Worm (Caenorhabditis elegans) whole organism, L3 larva: ENCODE results near the gene F29A7.8.
A peak's percentile ranks its signal among the peaks of the same experiment; 100 is the strongest.

Experiments
- R02D3.7 ChIP-seq: fragments of 150-350 bp; optimal IDR thresholded peaks from 2 replicates; lab custom pipeline; 2014; ENCODE audit warnings: missing biosample characterization, missing genetic modification characterization
- aly-2 ChIP-seq: fragments of 150-350 bp; optimal IDR thresholded peaks from 2 replicates; lab custom pipeline; 2014; ENCODE audit warnings: missing biosample characterization, missing genetic modification characterization
- ama-1 ChIP-seq: fragments of 150-350 bp; optimal IDR thresholded peaks from 2 replicates; lab custom pipeline; 2018
- ceh-28 ChIP-seq: fragments of 150-350 bp; optimal IDR thresholded peaks from 2 replicates; lab custom pipeline; 2014; ENCODE audit warnings: missing biosample characterization, missing genetic modification reagents, missing genetic modification characterization
- ceh-9 ChIP-seq: sonication (generic microtip); optimal IDR thresholded peaks from 2 replicates; lab custom pipeline; 2018; ENCODE audit warnings: missing biosample characterization, missing genetic modification characterization
- egl-5 ChIP-seq: fragments of 150-350 bp; optimal IDR thresholded peaks from 2 replicates; lab custom pipeline; 2017; ENCODE audit warnings: missing biosample characterization, missing genetic modification reagents, missing genetic modification characterization, inconsistent platforms
- elt-1 ChIP-seq: fragments of 150-350 bp; optimal IDR thresholded peaks from 2 replicates; lab custom pipeline; 2014; ENCODE audit warnings: missing biosample characterization, missing genetic modification characterization
- elt-2 ChIP-seq: sonication (generic microtip); optimal IDR thresholded peaks from 2 replicates; lab custom pipeline; 2016; ENCODE audit warnings: missing genetic modification reagents, mild to moderate bottlenecking, missing genetic modification characterization, missing compliant biosample characterization
- elt-3 ChIP-seq, 3 experiments: fragments of 150-350 bp in 1 of 3; sonication (generic microtip) in 2 of 3; optimal IDR thresholded peaks; 2 replicates in 2 of 3; 4 replicates in 1 of 3; lab custom pipeline; 2014 to 2017; ENCODE audit warnings: missing biosample characterization in 3 of 3, missing genetic modification characterization in 3 of 3
- eor-1 ChIP-seq, 2 experiments: fragments of 150-350 bp; optimal IDR thresholded peaks; 2 replicates each; lab custom pipeline; 2014 to 2018; ENCODE audit warnings: missing biosample characterization in 2 of 2, missing genetic modification characterization in 2 of 2
- fkh-2 ChIP-seq: fragments of 150-350 bp; optimal IDR thresholded peaks from 2 replicates; lab custom pipeline; 2014; ENCODE audit warnings: missing biosample characterization, missing genetic modification reagents, missing genetic modification characterization
- fos-1 ChIP-seq: fragments of 150-350 bp; optimal IDR thresholded peaks from 2 replicates; lab custom pipeline; 2014; ENCODE audit warnings: missing biosample characterization, missing genetic modification characterization
- hmg-11 ChIP-seq: sonication (generic microtip); optimal IDR thresholded peaks from 2 replicates; lab custom pipeline; 2016; ENCODE audit warnings: missing genetic modification characterization, missing compliant biosample characterization
- jun-1 ChIP-seq: fragments of 150-350 bp; optimal IDR thresholded peaks from 2 replicates; lab custom pipeline; 2014; ENCODE audit warnings: missing biosample characterization, missing genetic modification reagents, missing genetic modification characterization
- lin-15B ChIP-seq: fragments of 150-350 bp; optimal IDR thresholded peaks from 2 replicates; lab custom pipeline; 2014; ENCODE audit warnings: missing biosample characterization, missing genetic modification characterization
- lin-39 ChIP-seq: fragments of 150-350 bp; optimal IDR thresholded peaks from 2 replicates; lab custom pipeline; 2018; ENCODE audit warnings: missing biosample characterization, missing genetic modification reagents, missing genetic modification characterization
- lsy-12 ChIP-seq: sonication (generic microtip); optimal IDR thresholded peaks from 2 replicates; lab custom pipeline; 2016; ENCODE audit warnings: mild to moderate bottlenecking, missing genetic modification characterization, missing compliant biosample characterization
- mdl-1 ChIP-seq: fragments of 150-350 bp; optimal IDR thresholded peaks from 2 replicates; lab custom pipeline; 2014; ENCODE audit warnings: missing biosample characterization, missing genetic modification characterization
- mml-1 ChIP-seq: fragments of 150-350 bp; sonication (generic microtip); optimal IDR thresholded peaks from 3 replicates; lab custom pipeline; 2014; ENCODE audit warnings: missing biosample characterization, missing genetic modification characterization
- nfya-1 ChIP-seq: sonication (generic microtip); optimal IDR thresholded peaks from 2 replicates; lab custom pipeline; 2017; ENCODE audit warnings: missing genetic modification characterization, mild to moderate bottlenecking, missing compliant biosample characterization, antibody characterized with exemption, moderate library complexity; ENCODE audit not compliant: insufficient read depth
- nhr-11 ChIP-seq: fragments of 150-350 bp; optimal IDR thresholded peaks from 2 replicates; lab custom pipeline; 2014; ENCODE audit warnings: missing biosample characterization, missing genetic modification characterization
- nhr-23 ChIP-seq: fragments of 150-350 bp; optimal IDR thresholded peaks from 2 replicates; lab custom pipeline; 2014; ENCODE audit warnings: missing biosample characterization, missing genetic modification reagents, missing genetic modification characterization
- nhr-237 ChIP-seq: fragments of 150-350 bp; optimal IDR thresholded peaks from 2 replicates; lab custom pipeline; 2014; ENCODE audit warnings: missing biosample characterization, missing genetic modification characterization
- nhr-25 ChIP-seq: sonication (generic microtip); optimal IDR thresholded peaks from 2 replicates; lab custom pipeline; 2017; ENCODE audit warnings: missing biosample characterization, missing genetic modification characterization
- nhr-28 ChIP-seq: fragments of 150-350 bp; optimal IDR thresholded peaks from 2 replicates; lab custom pipeline; 2014; ENCODE audit warnings: missing biosample characterization, missing genetic modification characterization
- nhr-43 ChIP-seq: sonication (generic microtip); optimal IDR thresholded peaks from 2 replicates; lab custom pipeline; 2016; ENCODE audit warnings: mild to moderate bottlenecking, missing genetic modification characterization, missing compliant biosample characterization; ENCODE audit not compliant: poor library complexity, severe bottlenecking
- nhr-67 ChIP-seq: fragments of 150-350 bp; optimal IDR thresholded peaks from 2 replicates; lab custom pipeline; 2014; ENCODE audit warnings: missing biosample characterization, missing genetic modification characterization
- nhr-76 ChIP-seq: fragments of 150-350 bp; sonication (generic microtip); optimal IDR thresholded peaks from 5 replicates; lab custom pipeline; 2014; ENCODE audit warnings: missing biosample characterization, missing genetic modification characterization
- pha-4 ChIP-seq: fragments of 150-350 bp; optimal IDR thresholded peaks from 2 replicates; lab custom pipeline; 2014; ENCODE audit warnings: missing biosample characterization, missing genetic modification reagents, missing genetic modification characterization
- pqm-1 ChIP-seq: fragments of 150-350 bp; optimal IDR thresholded peaks from 2 replicates; lab custom pipeline; 2017; ENCODE audit warnings: missing biosample characterization, missing genetic modification characterization, inconsistent platforms
- sea-2 ChIP-seq: fragments of 150-350 bp; sonication (generic microtip); optimal IDR thresholded peaks from 4 replicates; lab custom pipeline; 2014; ENCODE audit warnings: missing biosample characterization, missing genetic modification reagents, missing genetic modification characterization
- snpc-4 ChIP-seq: fragments of 150-350 bp; optimal IDR thresholded peaks from 2 replicates; lab custom pipeline; 2014; ENCODE audit warnings: missing biosample characterization, missing genetic modification characterization
- tbx-2 ChIP-seq: sonication (generic microtip); optimal IDR thresholded peaks from 2 replicates; lab custom pipeline; 2016; ENCODE audit warnings: mild to moderate bottlenecking, missing genetic modification characterization, missing compliant biosample characterization
- unc-39 ChIP-seq: sonication (generic microtip); optimal IDR thresholded peaks from 4 replicates; lab custom pipeline; 2017; ENCODE audit warnings: missing biosample characterization, missing genetic modification characterization
- unc-62 ChIP-seq: fragments of 150-350 bp; sonication (generic microtip); optimal IDR thresholded peaks from 4 replicates; lab custom pipeline; 2014; ENCODE audit warnings: missing biosample characterization, missing genetic modification reagents, missing genetic modification characterization
- ztf-11 ChIP-seq: fragments of 150-350 bp; optimal IDR thresholded peaks from 2 replicates; lab custom pipeline; 2014; ENCODE audit warnings: missing biosample characterization, missing genetic modification characterization
- ztf-4 ChIP-seq: fragments of 150-350 bp; optimal IDR thresholded peaks from 2 replicates; lab custom pipeline; 2014; ENCODE audit warnings: missing biosample characterization, missing genetic modification characterization

Gene F29A7.8

DNA sequence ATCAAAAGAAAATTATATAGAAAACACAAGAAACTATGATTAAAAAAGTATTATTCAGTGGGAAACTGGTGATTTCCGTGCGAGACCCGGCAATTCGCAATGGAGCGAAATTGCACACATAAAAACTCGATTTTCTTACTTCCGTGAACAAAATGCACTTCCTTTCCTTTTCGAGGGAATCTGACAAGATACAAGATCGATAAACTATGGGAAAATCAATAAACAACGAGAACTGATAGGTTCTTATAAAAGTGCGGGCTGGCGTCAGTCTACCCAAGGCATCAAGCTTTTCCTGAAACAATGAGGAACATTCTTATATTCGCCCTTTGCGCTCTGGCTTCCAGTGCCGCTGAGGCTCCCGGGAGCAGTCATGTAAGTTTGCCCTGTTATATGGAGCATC, 4.9 kb downstream of the F29A7.8 start, which contains the start of gene F29A7.3:
Gene F29A7.3 (plus strand): TSS at position 301 of the 400 bp plus-strand sequence.
- TF ChIP-seq nhr-28 (tag; lab: Kevin White, UChicago): no peak
- TF ChIP-seq unc-62 (GFP tag; lab: Kevin White, UChicago): no peak
- no peak for TF ChIP-seq ceh-28 (tag; lab: Kevin White, UChicago)
- TF ChIP-seq hmg-11 (tag; lab: Kevin White, UChicago): no peak
- no peak for TF ChIP-seq nhr-67 (tag; lab: Kevin White, UChicago)
- no peak for TF ChIP-seq ceh-9 (tag; lab: Kevin White, UChicago)
- TF ChIP-seq lin-15B (tag; lab: Kevin White, UChicago): no peak
- no peak for TF ChIP-seq lsy-12 (tag; lab: Kevin White, UChicago)
- TF ChIP-seq ztf-11 (tag; lab: Kevin White, UChicago): no peak
- no peak for TF ChIP-seq ama-1 (lab: Kevin White, UChicago)
- TF ChIP-seq eor-1 (tag; optimal IDR thresholded peaks at IDR 0.05; lab: Kevin White, UChicago): no peak
- TF ChIP-seq elt-2 (tag; lab: Kevin White, UChicago): no peak
- no peak for TF ChIP-seq unc-39 (tag; lab: Kevin White, UChicago)
- TF ChIP-seq fos-1 (tag; lab: Kevin White, UChicago): no peak
- TF ChIP-seq pha-4 (tag; lab: Kevin White, UChicago): no peak
- no peak for TF ChIP-seq jun-1 (tag; lab: Kevin White, UChicago)
- TF ChIP-seq elt-3 (tag; optimal IDR thresholded peaks at IDR 0.05; lab: Kevin White, UChicago): no peak
- TF ChIP-seq R02D3.7 (tag; lab: Kevin White, UChicago): no peak
- no peak for TF ChIP-seq sea-2 (GFP tag; lab: Kevin White, UChicago)

DNA sequence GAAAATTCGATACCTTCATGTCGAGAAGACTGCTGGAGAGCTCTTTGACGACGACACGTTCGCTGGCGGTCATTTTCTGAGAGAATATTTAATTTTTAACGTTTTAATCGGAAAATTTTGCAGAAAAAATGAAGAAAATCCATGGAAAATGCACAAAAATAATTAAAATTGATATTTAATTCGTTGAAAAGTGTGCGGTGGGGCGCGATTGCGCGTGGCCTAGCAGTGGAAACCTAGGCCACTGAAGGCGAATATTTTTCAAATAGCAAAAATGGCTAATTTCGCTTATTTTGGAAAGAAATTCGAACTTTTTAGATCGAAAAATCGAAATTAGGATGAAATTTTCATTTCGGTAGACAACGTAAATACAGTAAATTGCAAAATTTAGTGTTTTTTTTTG, 5.3 kb downstream of the F29A7.8 start, which contains the start of gene F29A7.6:
Gene F29A7.6 (minus strand): TSS at position 76 of the 400 bp plus-strand sequence.
- TF ChIP-seq ceh-9 (tag; lab: Kevin White, UChicago) (no peak), snpc-4 (tag; lab: Kevin White, UChicago) (peak; percentile 71), nhr-25 (no peak), R02D3.7 (tag; lab: Kevin White, UChicago) (peak; percentile 12), nhr-67 (tag; lab: Kevin White, UChicago) (no peak), lin-15B (tag; lab: Kevin White, UChicago) (peak; percentile 79), nhr-43 (tag; lab: Kevin White, UChicago) (peak; percentile 47), nhr-23 (tag; lab: Kevin White, UChicago) (peak; percentile 30), nhr-28 (tag; lab: Kevin White, UChicago) (no peak), elt-2 (tag; lab: Kevin White, UChicago) (peak; percentile 25), pqm-1 (peak; percentile 12), nhr-76 (tag; lab: Kevin White, UChicago) (no peak), elt-1 (tag; lab: Kevin White, UChicago) (no peak), lin-39 (peak; percentile 38)
- TF ChIP-seq, all 47 proteins: peak for 8

DNA sequence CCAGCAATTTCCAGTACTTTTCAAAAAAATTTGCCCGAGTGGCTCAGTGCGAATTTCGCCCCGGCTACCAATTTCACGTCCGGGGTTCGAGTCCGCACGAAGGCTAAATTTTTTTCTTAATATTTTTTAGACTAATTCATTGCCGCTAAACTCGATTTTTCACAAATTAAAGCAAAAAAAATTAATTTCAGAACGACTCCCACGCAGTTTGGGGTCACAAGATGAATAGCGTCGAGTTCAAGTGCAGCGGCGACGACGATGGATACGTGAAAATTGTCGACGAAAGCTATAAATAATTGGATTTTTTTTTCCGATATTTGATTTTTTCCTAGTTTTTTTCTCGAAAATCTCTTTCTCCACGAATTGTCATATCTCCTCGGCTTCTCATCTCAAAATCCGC, 6.6 kb downstream of the F29A7.8 start:
- TF ChIP-seq nhr-11 (no peak), elt-2 (tag; lab: Kevin White, UChicago) (peak; percentile 14)

DNA sequence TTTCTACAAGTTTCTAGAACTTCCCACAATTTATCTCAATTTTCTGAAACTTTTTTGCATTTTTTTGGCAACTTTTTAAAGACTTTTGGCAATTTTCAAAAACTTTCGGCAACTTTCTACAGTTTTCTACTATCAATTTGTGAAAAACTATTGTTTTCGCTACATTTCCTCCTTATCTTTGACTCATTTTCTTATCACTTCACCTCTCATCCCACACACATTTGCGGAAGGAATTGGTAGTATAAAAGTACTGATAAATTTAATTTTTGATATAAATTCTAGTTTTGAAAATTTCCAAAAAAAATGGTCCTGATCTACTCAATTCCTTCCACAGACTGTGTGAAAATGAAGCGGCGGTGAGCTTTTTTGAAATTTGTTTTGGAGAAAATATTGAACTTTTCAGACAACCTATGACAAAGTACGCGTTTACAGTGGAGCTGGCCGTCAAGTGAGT, 8.2 kb downstream of the F29A7.8 start, which contains the start of gene F29A7.4:
Gene F29A7.4 (plus strand): TSS at position 404 of the 454 bp plus-strand sequence.
- TF ChIP-seq ztf-11 (tag; lab: Kevin White, UChicago): no peak
- TF ChIP-seq elt-2 (tag; lab: Kevin White, UChicago): peak; percentile 64
- TF ChIP-seq pqm-1: peak; percentile 58
- no peak for TF ChIP-seq ama-1 (lab: Kevin White, UChicago)
- no peak for TF ChIP-seq tbx-2 (tag; lab: Kevin White, UChicago)
- no peak for TF ChIP-seq ztf-4 (tag; lab: Kevin White, UChicago)
- no peak for TF ChIP-seq mml-1
- no peak for TF ChIP-seq nhr-11
- TF ChIP-seq mdl-1 (tag; lab: Kevin White, UChicago): no peak
- TF ChIP-seq snpc-4 (tag; lab: Kevin White, UChicago): no peak
- TF ChIP-seq jun-1 (tag; lab: Kevin White, UChicago): no peak
- TF ChIP-seq nhr-237 (tag; lab: Kevin White, UChicago): no peak
- no peak for TF ChIP-seq nhr-25
- TF ChIP-seq egl-5 (tag; lab: Kevin White, UChicago): no peak
- TF ChIP-seq aly-2 (tag; lab: Kevin White, UChicago): no peak
- no peak for TF ChIP-seq fkh-2 (tag; lab: Kevin White, UChicago)
- no peak for TF ChIP-seq nfya-1 (tag; lab: Kevin White, UChicago)
